Fruit fly (Drosophila melanogaster) Kc167 (cell line): ENCODE data around the gene CG14609.

ENCODE experiments used
- h ChIP-seq: fragments of >200 bp; optimal IDR thresholded peaks from 3 replicates; lab custom pipeline; 2018; ENCODE audit warnings: missing external identifiers
- psq ChIP-seq: fragments of >200 bp; optimal IDR thresholded peaks from 2 replicates; lab custom pipeline; 2017; ENCODE audit warnings: missing external identifiers

DNA sequence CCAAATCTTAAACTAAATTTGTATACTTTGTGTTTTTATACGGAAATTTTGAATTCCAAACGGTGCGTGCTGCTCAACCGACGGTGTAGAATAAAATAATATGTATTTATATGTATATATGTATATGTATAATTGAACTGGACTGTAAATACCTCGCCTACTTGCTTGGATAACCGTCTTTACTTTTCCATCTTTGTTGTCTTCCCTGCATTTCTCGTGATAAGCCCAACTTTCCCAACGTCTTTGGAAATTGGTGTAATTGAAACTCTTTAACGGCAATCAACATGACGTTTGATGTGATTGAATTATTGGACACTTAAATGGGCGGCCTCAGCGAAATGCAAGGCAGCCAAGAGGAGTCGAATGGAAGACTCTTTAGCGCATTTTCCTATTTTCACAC is 7.6 kb downstream of the CG14609 start, which contains the start of gene CG1288:
- TF ChIP-seq h (lab: Kevin White, UChicago) = no peak
- no peak for TF ChIP-seq psq (lab: Kevin White, UChicago)
